Fruit fly (Drosophila melanogaster): ENCODE measurements around the gene CG14053.

Gene CG14053

dm6 chrX:2197414-2198271 lies 3.9 kb upstream of the CG14053 start:
- TF ChIP-seq CG4820 (GFP tag; optimal IDR thresholded peaks at IDR 0.05), result peak; percentile 7
- no peak for TF ChIP-seq CG3847 (GFP tag; IDR thresholded peaks at IDR 0.05)
- TF ChIP-seq CG18599 (GFP tag; optimal IDR thresholded peaks at IDR 0.05), result no peak
- no peak for TF ChIP-seq CG10959 (GFP tag; IDR thresholded peaks at IDR 0.05)
- TF ChIP-seq CG34376 (GFP tag; optimal IDR thresholded peaks at IDR 0.05), result peak; percentile 22
- no peak for TF ChIP-seq CG17612 (GFP tag; IDR thresholded peaks at IDR 0.05)
- TF ChIP-seq CG43689 (GFP tag; IDR thresholded peaks at IDR 0.05), result no peak
- no peak for TF ChIP-seq CG15011 (GFP tag; optimal IDR thresholded peaks at IDR 0.05)
- TF ChIP-seq Bteb2 (GFP tag; optimal IDR thresholded peaks at IDR 0.05), result no peak
- TF ChIP-seq Nf-YA (GFP tag; IDR thresholded peaks at IDR 0.05), result no peak
- peak; percentile 29 for TF ChIP-seq Med (GFP tag)
- no peak for TF ChIP-seq CG8388 (GFP tag; optimal IDR thresholded peaks at IDR 0.05)
- TF ChIP-seq ATbp (GFP tag; optimal IDR thresholded peaks at IDR 0.05), result no peak
- TF ChIP-seq HHEX (GFP tag; optimal IDR thresholded peaks at IDR 0.05), result no peak
- TF ChIP-seq klu (GFP tag; IDR thresholded peaks at IDR 0.05), result no peak
- no peak for TF ChIP-seq Optix (GFP tag; IDR thresholded peaks at IDR 0.05)
- no peak for TF ChIP-seq da (GFP tag; optimal IDR thresholded peaks at IDR 0.05)
- peak; percentile 93 for TF ChIP-seq sug (tag; optimal IDR thresholded peaks at IDR 0.05)
- no peak for TF ChIP-seq ewg (GFP tag; optimal IDR thresholded peaks at IDR 0.05)
- TF ChIP-seq CG14965 (GFP tag; optimal IDR thresholded peaks at IDR 0.05; ENCODE audit: borderline replicate concordance), result no peak
- no peak for TF ChIP-seq CG11695 (GFP tag; IDR thresholded peaks at IDR 0.05)
- TF ChIP-seq br (optimal IDR thresholded peaks at IDR 0.05), result no peak
- no peak for TF ChIP-seq CG14014 (GFP tag; IDR thresholded peaks at IDR 0.05)
- no peak for TF ChIP-seq pfk (GFP tag; optimal IDR thresholded peaks at IDR 0.05)
- TF ChIP-seq luna (GFP tag; optimal IDR thresholded peaks at IDR 0.05), result no peak
- TF ChIP-seq CG2129 (GFP tag; IDR thresholded peaks at IDR 0.05; ENCODE audit: partially characterized antibody), result no peak
- no peak for TF ChIP-seq sens-2 (GFP tag; IDR thresholded peaks at IDR 0.05)
- TF ChIP-seq gem (tag; optimal IDR thresholded peaks at IDR 0.05), result peak; percentile 2
- TF ChIP-seq Hmx (GFP tag; optimal IDR thresholded peaks at IDR 0.05), result no peak

DNA sequence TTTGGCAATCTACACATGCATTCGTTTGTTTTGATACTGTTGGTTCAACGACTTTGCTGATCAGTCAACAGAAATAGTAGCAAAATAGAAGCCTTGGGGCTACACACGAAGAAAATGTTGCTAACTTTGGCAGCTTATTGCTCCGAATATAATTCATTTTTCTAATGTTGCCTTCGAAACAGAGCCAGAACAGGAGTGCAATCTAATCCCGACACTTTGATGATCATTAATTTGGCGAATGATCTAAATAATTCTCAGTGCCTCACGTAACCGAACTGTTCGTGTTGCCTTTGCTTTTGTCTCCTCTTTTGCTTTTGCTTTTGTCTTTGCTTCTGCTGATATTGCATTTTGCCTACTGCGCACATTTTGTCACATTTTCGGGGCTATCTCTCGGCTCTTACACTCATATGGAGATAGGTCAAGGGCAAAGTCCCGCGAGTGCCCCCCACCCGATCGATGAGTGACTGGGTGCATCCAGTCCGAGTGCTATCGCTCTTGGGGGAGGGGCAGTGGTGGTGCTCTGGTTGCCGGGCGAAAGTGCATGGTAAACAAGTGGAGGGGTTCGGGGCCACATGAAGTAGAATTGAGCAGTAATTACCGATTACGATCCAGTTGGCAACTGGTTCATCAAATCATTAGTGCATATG lies 2.5 kb upstream of the CG14053 start:
- peak; percentile 74 for TF ChIP-seq Drgx (GFP tag; IDR thresholded peaks at IDR 0.05)
- no peak for TF ChIP-seq CG11560 (tag; IDR thresholded peaks at IDR 0.05)
- TF ChIP-seq prd (optimal IDR thresholded peaks at IDR 0.05), result no peak
- TF ChIP-seq prd (GFP tag; IDR thresholded peaks at IDR 0.05), result no peak; the same call in 2 of the 3 replicates
- TF ChIP-seq ap (GFP tag; IDR thresholded peaks at IDR 0.05), result no peak
- no peak for TF ChIP-seq CG9437 (GFP tag; optimal IDR thresholded peaks at IDR 0.05)
- TF ChIP-seq wdn (GFP tag; IDR thresholded peaks at IDR 0.05), result no peak
- no peak for TF ChIP-seq ftz-f1 (GFP tag; optimal IDR thresholded peaks at IDR 0.05)
- no peak for TF ChIP-seq run (tag; optimal IDR thresholded peaks at IDR 0.05)
- TF ChIP-seq hth (optimal IDR thresholded peaks at IDR 0.05), result no peak
- no peak for TF ChIP-seq Sry-β (GFP tag; optimal IDR thresholded peaks at IDR 0.05)
- TF ChIP-seq CG1792 (GFP tag; optimal IDR thresholded peaks at IDR 0.05), result no peak
- TF ChIP-seq Gsc (GFP tag; IDR thresholded peaks at IDR 0.05), result no peak
- no peak for TF ChIP-seq B-H1 (GFP tag; IDR thresholded peaks at IDR 0.05)
- no peak for TF ChIP-seq dmrt11E (tag; optimal IDR thresholded peaks at IDR 0.05)
- TF ChIP-seq Kr (GFP tag; optimal IDR thresholded peaks at IDR 0.05), result no peak
- no peak for TF ChIP-seq CG15514 (GFP tag; optimal IDR thresholded peaks at IDR 0.05)
- TF ChIP-seq Max (GFP tag; optimal IDR thresholded peaks at IDR 0.05), result no peak
- TF ChIP-seq CG12391 (tag; optimal IDR thresholded peaks at IDR 0.05), result no peak
- no peak for TF ChIP-seq CG10267 (tag; optimal IDR thresholded peaks at IDR 0.05)
- no peak for TF ChIP-seq D19A (tag; optimal IDR thresholded peaks at IDR 0.05)
- TF ChIP-seq CG7786 (GFP tag; optimal IDR thresholded peaks at IDR 0.05), result no peak
